Worm (Caenorhabditis elegans): ENCODE results near the gene ZK105.12.

- TF ChIP-seq syd-9 (tag; optimal IDR thresholded peaks at IDR 0.05) (no peak), elt-2 (tag; optimal IDR thresholded peaks at IDR 0.05) (no peak), ceh-14 (tag; optimal IDR thresholded peaks at IDR 0.05) (no peak), ama-1 (optimal IDR thresholded peaks at IDR 0.05) (no peak)
Observed at ce11 chrV:7675904-7676303, 40.0 kb downstream of the ZK105.12 start, which contains the start of gene C12D5.3.

Data from whole organism, late embryonic.